Worm (Caenorhabditis elegans) whole organism, L1 larva: ENCODE results near the gene R166.3.
A peak's percentile ranks its signal among the peaks of the same experiment; 100 is the strongest.

ENCODE experiments used
- C04F5.9 ChIP-seq: sonication (generic microtip); optimal IDR thresholded peaks from 2 replicates; lab custom pipeline; 2016; ENCODE audit warnings: missing genetic modification characterization, missing compliant biosample characterization
- C34B4.2 ChIP-seq: sonication (generic microtip); optimal IDR thresholded peaks from 2 replicates; lab custom pipeline; 2017; ENCODE audit warnings: mild to moderate bottlenecking, missing genetic modification characterization, missing compliant biosample characterization
- aha-1 ChIP-seq: fragments of 150-350 bp; optimal IDR thresholded peaks from 2 replicates; lab custom pipeline; 2014; ENCODE audit warnings: missing biosample characterization, missing genetic modification characterization
- alr-1 ChIP-seq: fragments of 200-800 bp; sonication (Bioruptor generic); optimal IDR thresholded peaks from 2 replicates; lab custom pipeline; 2018; ENCODE audit warnings: borderline replicate concordance, mild to moderate bottlenecking, missing genetic modification characterization, missing compliant biosample characterization
- aly-2 ChIP-seq: fragments of 150-350 bp; optimal IDR thresholded peaks from 2 replicates; lab custom pipeline; 2014; ENCODE audit warnings: missing biosample characterization, missing genetic modification characterization
- ama-1 ChIP-seq: fragments of 150-350 bp; optimal IDR thresholded peaks from 2 replicates; lab custom pipeline; 2014
- ceh-8 ChIP-seq: fragments of 200-800 bp; sonication (Bioruptor generic); optimal IDR thresholded peaks from 2 replicates; lab custom pipeline; 2018; ENCODE audit warnings: mild to moderate bottlenecking, missing genetic modification characterization, moderate library complexity, missing compliant biosample characterization
- ceh-82 ChIP-seq, 3 experiments: fragments of 150-350 bp in 1 of 3; sonication (generic microtip) in 2 of 3; optimal IDR thresholded peaks; 2 replicates each; lab custom pipeline; 2014 to 2017; ENCODE audit warnings: missing biosample characterization in 3 of 3, missing genetic modification characterization in 3 of 3
- ceh-88 ChIP-seq: fragments of 200-800 bp; sonication (Bioruptor generic); IDR thresholded peaks from 2 replicates; pipeline ENCODE4 v1.3.6; 2022; ENCODE audit warnings: missing genetic modification characterization, missing compliant biosample characterization
- ceh-90 ChIP-seq: sonication (generic microtip); optimal IDR thresholded peaks from 2 replicates; lab custom pipeline; 2016; ENCODE audit warnings: missing genetic modification characterization, missing compliant biosample characterization
- ces-1 ChIP-seq: fragments of 150-350 bp; optimal IDR thresholded peaks from 2 replicates; lab custom pipeline; 2014; ENCODE audit warnings: missing biosample characterization, missing genetic modification reagents, missing genetic modification characterization
- dsc-1 ChIP-seq: sonication (generic microtip); optimal IDR thresholded peaks from 2 replicates; lab custom pipeline; 2016; ENCODE audit warnings: mild to moderate bottlenecking, missing genetic modification characterization, missing compliant biosample characterization
- efl-1 ChIP-seq, 4 experiments: fragments of 150-350 bp; optimal IDR thresholded peaks in 3 of 4; peaks in 1 of 4; 1 replicate in 1 of 4; 2 replicates in 3 of 4; lab custom pipeline; 2014; ENCODE audit warnings: missing biosample characterization in 2 of 4, missing genetic modification characterization in 2 of 4, missing genetic modification reagents in 2 of 4
- efl-3 ChIP-seq: fragments of 200-800 bp; sonication (Bioruptor generic); optimal IDR thresholded peaks from 2 replicates; lab custom pipeline; 2018; ENCODE audit warnings: mild to moderate bottlenecking, missing genetic modification characterization, missing compliant biosample characterization
- egl-13 ChIP-seq: sonication (generic microtip); optimal IDR thresholded peaks from 2 replicates; lab custom pipeline; 2016; ENCODE audit warnings: missing genotype, missing genetic modification reagents, missing genetic modification characterization, missing compliant biosample characterization
- elt-2 ChIP-seq: sonication (generic microtip); optimal IDR thresholded peaks from 2 replicates; lab custom pipeline; 2016; ENCODE audit warnings: missing genetic modification characterization, mild to moderate bottlenecking, inconsistent platforms, missing compliant biosample characterization, missing genetic modification reagents
- elt-3 ChIP-seq, 6 experiments: fragments of 150-350 bp in 1 of 6; sonication (generic microtip); optimal IDR thresholded peaks; 2 replicates each; lab custom pipeline; 2017 to 2018; ENCODE audit warnings: missing biosample characterization in 6 of 6, missing genetic modification characterization in 6 of 6, inconsistent platforms in 1 of 6
- fkh-10 ChIP-seq: sonication (generic microtip); optimal IDR thresholded peaks from 2 replicates; lab custom pipeline; 2017; ENCODE audit warnings: missing biosample characterization, missing genetic modification reagents, missing genetic modification characterization
- fkh-4 ChIP-seq: sonication (generic microtip); optimal IDR thresholded peaks from 2 replicates; lab custom pipeline; 2016; ENCODE audit warnings: missing compliant biosample characterization, missing genetic modification characterization, borderline replicate concordance
- fkh-8 ChIP-seq: sonication (generic microtip); optimal IDR thresholded peaks from 2 replicates; lab custom pipeline; 2016; ENCODE audit warnings: mild to moderate bottlenecking, missing genetic modification characterization, missing compliant biosample characterization
- fos-1 ChIP-seq: fragments of 150-350 bp; optimal IDR thresholded peaks from 2 replicates; lab custom pipeline; 2014; ENCODE audit warnings: missing biosample characterization, missing genetic modification characterization
- hlh-17 ChIP-seq: fragments of 200-800 bp; sonication (Bioruptor generic); optimal IDR thresholded peaks from 2 replicates; lab custom pipeline; 2018; ENCODE audit warnings: missing genetic modification characterization, mild to moderate bottlenecking, missing compliant biosample characterization, moderate library complexity, borderline replicate concordance
- hpl-2 ChIP-seq: fragments of 150-350 bp; optimal IDR thresholded peaks from 2 replicates; lab custom pipeline; 2014; ENCODE audit warnings: missing biosample characterization, missing genetic modification reagents, missing genetic modification characterization
- jun-1 ChIP-seq: fragments of 150-350 bp; optimal IDR thresholded peaks from 2 replicates; lab custom pipeline; 2014; ENCODE audit warnings: missing biosample characterization, missing genetic modification reagents, missing genetic modification characterization
- lin-13 ChIP-seq: fragments of 150-350 bp; optimal IDR thresholded peaks from 2 replicates; lab custom pipeline; 2014; ENCODE audit warnings: missing biosample characterization, missing genetic modification reagents, missing genetic modification characterization
- lin-14 ChIP-seq: fragments of 200-800 bp; sonication (Bioruptor generic); optimal IDR thresholded peaks from 2 replicates; lab custom pipeline; 2018; ENCODE audit warnings: mild to moderate bottlenecking, missing genetic modification characterization, moderate library complexity, missing compliant biosample characterization
- lin-35 ChIP-seq, 2 experiments: fragments of 150-350 bp; optimal IDR thresholded peaks; 2 replicates each; lab custom pipeline; 2014; ENCODE audit warnings: missing biosample characterization in 2 of 2, missing genetic modification characterization in 2 of 2, missing genetic modification reagents in 2 of 2
- lin-39 ChIP-seq: fragments of 150-350 bp; optimal IDR thresholded peaks from 2 replicates; lab custom pipeline; 2014; ENCODE audit warnings: missing biosample characterization, missing genetic modification reagents, missing genetic modification characterization
- mdl-1 ChIP-seq, 2 experiments: fragments of 150-350 bp; optimal IDR thresholded peaks; 2 replicates each; lab custom pipeline; 2014 to 2017; ENCODE audit warnings: missing biosample characterization in 2 of 2, missing genetic modification characterization in 2 of 2, inconsistent platforms in 1 of 2
- mef-2 ChIP-seq: fragments of 150-350 bp; optimal IDR thresholded peaks from 2 replicates; lab custom pipeline; 2014; ENCODE audit warnings: missing biosample characterization, missing genetic modification characterization
- nhr-11 ChIP-seq: fragments of 150-350 bp; optimal IDR thresholded peaks from 2 replicates; lab custom pipeline; 2014; ENCODE audit warnings: missing biosample characterization, missing genetic modification characterization
- nhr-71 ChIP-seq: sonication (generic microtip); optimal IDR thresholded peaks from 2 replicates; lab custom pipeline; 2016; ENCODE audit warnings: mild to moderate bottlenecking, missing genetic modification characterization, moderate library complexity, missing compliant biosample characterization
- nhr-76 ChIP-seq: sonication (generic microtip); optimal IDR thresholded peaks from 2 replicates; lab custom pipeline; 2017; ENCODE audit warnings: missing biosample characterization, missing genetic modification characterization
- nhr-77 ChIP-seq: fragments of 150-350 bp; optimal IDR thresholded peaks from 2 replicates; lab custom pipeline; 2014; ENCODE audit warnings: missing biosample characterization, missing genetic modification characterization
- nhr-84 ChIP-seq: sonication (generic microtip); optimal IDR thresholded peaks from 2 replicates; lab custom pipeline; 2017; ENCODE audit warnings: missing biosample characterization, missing genetic modification characterization
- nhr-85 ChIP-seq: sonication (generic microtip); peaks from one replicate; lab custom pipeline; 2016; ENCODE audit warnings: missing genetic modification characterization, inconsistent platforms, missing compliant biosample characterization
- pag-3 ChIP-seq: sonication (generic microtip); optimal IDR thresholded peaks from 2 replicates; lab custom pipeline; 2017; ENCODE audit warnings: missing genetic modification characterization, mild to moderate bottlenecking, missing compliant biosample characterization, antibody characterized with exemption, borderline replicate concordance; ENCODE audit not compliant: insufficient read depth
- pax-3 ChIP-seq: fragments of 200-800 bp; sonication (Bioruptor generic); optimal IDR thresholded peaks from 2 replicates; lab custom pipeline; 2018; ENCODE audit warnings: mild to moderate bottlenecking, missing genetic modification characterization, moderate library complexity, missing compliant biosample characterization
- pqm-1 ChIP-seq: sonication (generic microtip); optimal IDR thresholded peaks from 3 replicates; lab custom pipeline; 2017; ENCODE audit warnings: missing biosample characterization, missing genetic modification characterization
- rnt-1 ChIP-seq: sonication (generic microtip); optimal IDR thresholded peaks from 2 replicates; lab custom pipeline; 2016; ENCODE audit warnings: mild to moderate bottlenecking, missing genetic modification characterization, moderate library complexity, missing compliant biosample characterization
- skn-1 ChIP-seq: fragments of 150-350 bp; optimal IDR thresholded peaks from 2 replicates; lab custom pipeline; 2014; ENCODE audit warnings: missing biosample characterization, missing genetic modification characterization
- sox-4 ChIP-seq: sonication (generic microtip); optimal IDR thresholded peaks from 2 replicates; lab custom pipeline; 2016; ENCODE audit warnings: missing genetic modification characterization, missing compliant biosample characterization
- sptf-1 ChIP-seq: fragments of 150-350 bp; optimal IDR thresholded peaks from 2 replicates; lab custom pipeline; 2014; ENCODE audit warnings: missing biosample characterization, missing genetic modification characterization
- sup-37 ChIP-seq: fragments of 200-800 bp; sonication (Bioruptor generic); optimal IDR thresholded peaks from 2 replicates; lab custom pipeline; 2018; ENCODE audit warnings: mild to moderate bottlenecking, missing genetic modification characterization, missing compliant biosample characterization
- swsn-7 ChIP-seq: sonication (generic microtip); optimal IDR thresholded peaks from 2 replicates; lab custom pipeline; 2016; ENCODE audit warnings: missing genetic modification characterization, missing compliant biosample characterization
- tbx-2 ChIP-seq: sonication (generic microtip); optimal IDR thresholded peaks from 2 replicates; lab custom pipeline; 2016; ENCODE audit warnings: missing genetic modification characterization, missing compliant biosample characterization
- tlp-1 ChIP-seq: fragments of 150-350 bp; optimal IDR thresholded peaks from 2 replicates; lab custom pipeline; 2014; ENCODE audit warnings: missing biosample characterization, missing genetic modification characterization
- unc-130 ChIP-seq: fragments of 150-350 bp; optimal IDR thresholded peaks from 2 replicates; lab custom pipeline; 2017; ENCODE audit warnings: missing biosample characterization, missing genetic modification characterization, inconsistent platforms
- unc-62 ChIP-seq: fragments of 150-350 bp; optimal IDR thresholded peaks from 2 replicates; lab custom pipeline; 2014; ENCODE audit warnings: missing biosample characterization, missing genetic modification reagents, missing genetic modification characterization
- vab-15 ChIP-seq: sonication (generic microtip); optimal IDR thresholded peaks from 2 replicates; lab custom pipeline; 2017; ENCODE audit warnings: missing genotype, mild to moderate bottlenecking, missing genetic modification characterization, missing compliant biosample characterization
- xbp-1 ChIP-seq: sonication (generic microtip); optimal IDR thresholded peaks from 2 replicates; lab custom pipeline; 2016; ENCODE audit warnings: missing genetic modification characterization, missing compliant biosample characterization
- zip-4 ChIP-seq: fragments of 200-800 bp; sonication (Bioruptor generic); optimal IDR thresholded peaks from 2 replicates; lab custom pipeline; 2018; ENCODE audit warnings: mild to moderate bottlenecking, missing genetic modification characterization, moderate library complexity, missing compliant biosample characterization
- ztf-4 ChIP-seq: fragments of 150-350 bp; optimal IDR thresholded peaks from 2 replicates; lab custom pipeline; 2014; ENCODE audit warnings: missing biosample characterization, missing genetic modification characterization

Gene R166.3

DNA sequence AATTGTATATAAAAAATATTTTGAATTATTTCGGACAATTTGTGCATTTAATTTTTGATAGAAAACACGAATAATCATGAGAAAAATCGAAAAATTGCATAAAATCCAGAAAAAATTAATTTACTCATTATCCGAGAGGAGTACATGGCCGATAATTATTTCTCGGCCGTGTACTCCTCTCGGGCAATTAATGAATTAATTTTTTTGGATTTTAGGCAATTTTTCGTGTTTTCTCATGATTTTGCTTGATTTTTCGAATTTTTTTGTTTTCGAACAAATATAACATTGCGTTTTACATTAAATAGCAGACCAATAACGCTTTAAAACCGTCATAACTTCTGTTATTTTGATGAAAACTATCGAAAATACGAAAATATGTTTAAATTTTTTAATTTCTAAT lies 1.1 kb downstream of the R166.3 start:
- TF ChIP-seq unc-62 (GFP tag; lab: Kevin White, UChicago) (no peak), dsc-1 (peak; percentile 94), mef-2 (tag; lab: Kevin White, UChicago) (no peak), fos-1 (tag; lab: Kevin White, UChicago) (peak; percentile 37), aha-1 (no peak), ces-1 (GFP tag; lab: Kevin White, UChicago) (no peak), hpl-2 (GFP tag; lab: Kevin White, UChicago) (no peak), fkh-8 (tag; lab: Kevin White, UChicago) (peak; percentile 51), efl-3 (GFP tag; lab: Kevin White, UChicago) (peak; percentile 56), sup-37 (peak; percentile 40), mdl-1 (tag; optimal IDR thresholded peaks at IDR 0.05; lab: Kevin White, UChicago) (no peak), fkh-10 (GFP tag; lab: Kevin White, UChicago) (no peak), sptf-1 (tag; lab: Kevin White, UChicago) (no peak), C04F5.9 (tag; lab: Kevin White, UChicago) (peak; percentile 88), swsn-7 (tag; lab: Kevin White, UChicago) (peak; percentile 79), tbx-2 (peak; percentile 88), xbp-1 (tag; lab: Kevin White, UChicago) (peak; percentile 81), pqm-1 (no peak), ceh-90 (peak; percentile 89), nhr-84 (tag; lab: Kevin White, UChicago) (no peak), jun-1 (tag; lab: Kevin White, UChicago) (no peak), ama-1 (lab: Kevin White, UChicago) (no peak), rnt-1 (tag; lab: Kevin White, UChicago) (peak; percentile 97), vab-15 (tag; lab: Kevin White, UChicago) (no peak), zip-4 (GFP tag; lab: Kevin White, UChicago) (peak; percentile 40), fkh-4 (tag; lab: Kevin White, UChicago) (peak; percentile 97), C34B4.2 (no peak), elt-2 (tag; lab: Kevin White, UChicago) (peak; percentile 68), nhr-85 (peak; percentile 93), lin-39 (peak; percentile 55), nhr-76 (tag; lab: Kevin White, UChicago) (no peak), nhr-71 (peak; percentile 87), egl-13 (tag; lab: Kevin White, UChicago) (peak; percentile 80), ceh-88 (GFP tag; lab: Robert Waterston, UW) (no peak), unc-130 (tag; lab: Kevin White, UChicago) (no peak), ceh-8 (GFP tag; lab: Kevin White, UChicago) (peak; percentile 81), pax-3 (tag; lab: Kevin White, UChicago) (peak; percentile 85), lin-13 (GFP tag; lab: Kevin White, UChicago) (peak; percentile 65), lin-14 (GFP tag; lab: Kevin White, UChicago) (peak; percentile 71), alr-1 (tag; lab: Kevin White, UChicago) (no peak), nhr-77 (peak; percentile 10), pag-3 (tag; lab: Kevin White, UChicago) (no peak), lin-35 (GFP tag; optimal IDR thresholded peaks at IDR 0.05; lab: Kevin White, UChicago) (peak; percentile 51 to 62), nhr-11 (tag; lab: Kevin White, UChicago) (peak; percentile 55), hlh-17 (GFP tag; lab: Kevin White, UChicago) (no peak), aly-2 (tag; lab: Kevin White, UChicago) (no peak), elt-3 (tag; optimal IDR thresholded peaks at IDR 0.05; lab: Kevin White, UChicago) (no peak), skn-1 (peak; percentile 63), efl-1 (optimal IDR thresholded peaks at IDR 0.05; lab: Kevin White, UChicago) (peak; percentile 55 to 75), efl-1 (GFP tag; optimal IDR thresholded peaks at IDR 0.05 in 1 of 2; lab: Kevin White, UChicago) (peak; percentile 68 to 97), tlp-1 (no peak), ztf-4 (tag; lab: Kevin White, UChicago) (no peak), ceh-82 (tag; optimal IDR thresholded peaks at IDR 0.05; lab: Kevin White, UChicago) (peak in 2 of 3 experiments; percentile 35 to 49), sox-4 (tag; lab: Kevin White, UChicago) (peak; percentile 82)
